Worm (Caenorhabditis elegans) whole organism, L4 larva: Measurements from ENCODE around the gene F44G4.3.

Experiments used
- arid-1 ChIP-seq: fragments of 200-800 bp; sonication (Bioruptor generic); conservative IDR thresholded peaks from 2 replicates; pipeline ENCODE4 v1.3.6; 2022; ENCODE audit warnings: missing genetic modification reagents, missing genetic modification characterization, missing compliant biosample characterization
- egl-43 ChIP-seq: fragments of 200-800 bp; sonication (Bioruptor generic); IDR thresholded peaks from 2 replicates; pipeline ENCODE4 v1.3.6; 2022; ENCODE audit warnings: missing genetic modification reagents, missing genetic modification characterization, missing compliant biosample characterization
- unc-62 ChIP-seq, 3 experiments: fragments of 150-350 bp in 1 of 3; sonication (generic microtip); optimal IDR thresholded peaks in 2 of 3; peaks in 1 of 3; 1 replicate in 1 of 3; 2 replicates in 2 of 3; lab custom pipeline; 2014 to 2017; ENCODE audit warnings: missing biosample characterization in 3 of 3, missing genetic modification characterization in 3 of 3, missing genetic modification reagents in 3 of 3, missing genotype in 1 of 3

DNA sequence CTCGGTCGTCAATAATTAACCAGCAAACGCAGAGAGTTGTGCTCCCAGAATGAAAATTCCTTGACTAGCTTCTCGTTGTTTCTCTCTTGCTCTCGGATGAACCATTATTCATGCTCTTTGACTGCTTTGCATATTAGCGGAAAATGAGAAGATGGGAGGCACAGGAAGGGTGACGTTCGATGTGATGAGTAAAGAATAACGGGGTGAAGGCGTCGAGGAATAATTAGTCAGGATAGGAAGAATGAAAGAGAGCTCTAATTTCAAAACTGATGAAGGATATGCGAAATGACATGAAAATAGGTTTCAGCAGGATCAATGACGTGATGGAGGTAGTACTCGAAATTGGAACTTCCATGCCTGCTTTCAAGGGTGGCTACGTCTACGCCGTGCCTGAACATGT, 46.2 kb downstream of the F44G4.3 start:
- TF ChIP-seq arid-1 (no peak), egl-43 (GFP tag; lab: Robert Waterston, UW) (no peak), unc-62 (GFP tag; optimal IDR thresholded peaks at IDR 0.05 in 1 of 2; lab: Kevin White, UChicago) (peak in 1 of 2 experiments; percentile 97), unc-62 (tag; optimal IDR thresholded peaks at IDR 0.05; lab: Kevin White, UChicago) (no peak)
